Worm (Caenorhabditis elegans) whole organism, late embryonic: ENCODE measurements around the gene sre-13.

Source experiments
- ama-1 ChIP-seq: fragments of 150-350 bp; optimal IDR thresholded peaks from 2 replicates; lab custom pipeline; 2014
- ceh-2 ChIP-seq: sonication (generic microtip); optimal IDR thresholded peaks from 2 replicates; lab custom pipeline; 2016; ENCODE audit warnings: missing genotype, missing genetic modification characterization, missing compliant biosample characterization
- elt-2 ChIP-seq: sonication (generic microtip); optimal IDR thresholded peaks from 2 replicates; lab custom pipeline; 2016; ENCODE audit warnings: missing genetic modification reagents, missing genetic modification characterization, missing compliant biosample characterization
- fax-1 ChIP-seq: sonication (generic microtip); optimal IDR thresholded peaks from 2 replicates; lab custom pipeline; 2016; ENCODE audit warnings: missing genotype, missing genetic modification characterization, missing compliant biosample characterization
- nhr-11 ChIP-seq: fragments of 150-350 bp; optimal IDR thresholded peaks from 2 replicates; lab custom pipeline; 2014; ENCODE audit warnings: missing biosample characterization, missing genetic modification characterization
- pax-1 ChIP-seq: fragments of 150-350 bp; optimal IDR thresholded peaks from 2 replicates; lab custom pipeline; 2014; ENCODE audit warnings: missing biosample characterization, missing genetic modification characterization
- pha-4 ChIP-seq: fragments of 150-350 bp; optimal IDR thresholded peaks from 2 replicates; lab custom pipeline; 2018; ENCODE audit warnings: missing biosample characterization, missing genetic modification reagents, missing genetic modification characterization
- pqm-1 ChIP-seq: sonication (generic microtip); optimal IDR thresholded peaks from 2 replicates; lab custom pipeline; 2016; ENCODE audit warnings: missing genetic modification characterization, missing compliant biosample characterization
- sdc-2 ChIP-seq: sonication (generic microtip); optimal IDR thresholded peaks from 2 replicates; lab custom pipeline; 2016; ENCODE audit warnings: missing genotype, missing genetic modification characterization, missing compliant biosample characterization
- sox-2 ChIP-seq: fragments of 200-800 bp; sonication (Bioruptor generic); IDR thresholded peaks from 2 replicates; pipeline ENCODE4 v1.3.6; 2022; ENCODE audit warnings: missing genetic modification reagents, missing genetic modification characterization, missing compliant biosample characterization
- syd-9 ChIP-seq: sonication (generic microtip); optimal IDR thresholded peaks from 2 replicates; lab custom pipeline; 2016; ENCODE audit warnings: mild to moderate bottlenecking, missing genetic modification characterization, moderate library complexity, missing compliant biosample characterization
- tbx-2 ChIP-seq: sonication (generic microtip); optimal IDR thresholded peaks from 2 replicates; lab custom pipeline; 2016; ENCODE audit warnings: missing genetic modification characterization, missing compliant biosample characterization
- ttx-3 ChIP-seq: sonication (generic microtip); optimal IDR thresholded peaks from 2 replicates; lab custom pipeline; 2016; ENCODE audit warnings: missing genetic modification reagents, missing genetic modification characterization, missing compliant biosample characterization

DNA sequence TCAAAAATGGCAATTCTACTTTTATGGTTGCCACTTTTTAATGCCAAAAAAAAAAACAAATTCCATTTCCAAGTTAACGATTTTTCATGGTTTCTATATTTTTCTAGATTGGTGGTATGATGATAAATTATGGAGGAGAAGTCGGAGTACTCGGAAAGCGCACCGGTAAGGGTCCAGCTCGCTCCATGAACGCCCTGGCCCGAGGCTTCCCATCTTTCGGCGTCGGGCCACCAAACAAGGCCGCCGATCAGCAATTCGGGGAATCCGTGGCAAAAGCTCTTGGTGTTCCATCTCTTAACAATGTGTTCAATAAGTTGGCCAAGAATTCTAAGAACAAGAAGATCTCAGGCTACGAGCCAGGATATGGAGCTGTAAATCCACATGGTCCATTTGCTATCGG, 2.6 kb downstream of the sre-13 start:
- TF ChIP-seq ama-1 (lab: Kevin White, UChicago) (no peak), tbx-2 (tag; lab: Kevin White, UChicago) (no peak), sdc-2 (tag; lab: Kevin White, UChicago) (no peak), ttx-3 (tag; lab: Kevin White, UChicago) (no peak), syd-9 (tag; lab: Kevin White, UChicago) (no peak), ceh-2 (no peak), nhr-11 (tag; lab: Kevin White, UChicago) (no peak), pqm-1 (tag; lab: Kevin White, UChicago) (no peak), fax-1 (tag; lab: Kevin White, UChicago) (no peak), pax-1 (no peak), sox-2 (no peak), elt-2 (no peak), pha-4 (tag; lab: Kevin White, UChicago) (no peak)
